Worm (Caenorhabditis elegans) whole organism, dauer: ENCODE data around the gene ptl-1.

ENCODE experiments used
- unc-62 ChIP-seq: sonication (generic microtip); optimal IDR thresholded peaks from 2 replicates; lab custom pipeline; 2017; ENCODE audit warnings: missing biosample characterization, missing genetic modification reagents, missing genetic modification characterization

The ptl-1 gene

ce11 chrIII:764884-765283 is at the start of gene ptl-1:
ptl-1 (plus strand) TSS chrIII:765184.
- TF ChIP-seq unc-62: no peak

DNA sequence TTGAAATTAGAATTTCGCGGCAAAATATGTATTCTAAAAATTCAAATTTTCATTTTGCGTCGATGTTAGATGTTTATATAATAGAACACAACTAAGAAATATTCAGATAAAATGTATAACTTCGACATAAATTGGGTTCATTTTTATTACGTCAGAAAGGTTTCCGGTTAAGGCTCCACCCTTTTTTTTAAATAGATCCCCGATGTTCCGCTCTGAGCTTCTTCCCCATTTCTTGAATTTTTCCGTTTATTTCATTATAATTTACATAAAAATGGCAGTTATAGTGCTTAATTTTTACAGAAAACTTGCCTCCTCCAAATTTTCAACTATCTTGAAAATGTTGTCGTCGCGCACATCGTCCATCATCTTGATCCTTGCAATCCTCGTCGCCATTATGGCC is 40.2 kb upstream of the ptl-1 start, which contains the start of gene flp-24:
flp-24 (plus strand) TSS at position 301 of the 400 bp plus-strand sequence.
- TF ChIP-seq unc-62: no peak

- no peak for TF ChIP-seq unc-62
Measured at ce11 chrIII:728074-728473, 36.9 kb upstream of the ptl-1 start.

ce11 chrIII:728694-729093 is 36.3 kb upstream of the ptl-1 start:
- TF ChIP-seq unc-62: no peak

- TF ChIP-seq unc-62: no peak
Measured at ce11 chrIII:740382-740781, 24.6 kb upstream of the ptl-1 start, which contains the start of gene idpp-1. idpp-1 (plus strand) TSS chrIII:740682.

DNA sequence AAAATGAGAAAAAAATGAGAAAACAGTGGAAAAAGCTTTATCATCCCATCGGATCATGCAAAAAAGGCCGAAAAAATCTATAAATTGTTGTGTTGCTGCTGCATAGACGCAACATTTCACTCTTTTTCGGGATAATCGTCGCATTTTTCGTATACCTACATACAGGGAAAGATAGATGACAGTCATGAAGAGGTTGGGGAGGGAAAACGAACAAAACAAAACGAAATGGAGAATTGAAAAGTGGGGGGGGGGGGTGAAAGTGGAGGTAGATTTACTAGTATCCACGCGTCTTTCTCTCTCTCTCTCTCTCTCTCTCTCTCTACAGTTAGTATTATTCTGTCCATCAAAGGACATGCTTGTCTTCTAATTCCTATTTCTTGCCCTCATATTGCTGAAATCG is 20.5 kb upstream of the ptl-1 start:
- no peak for TF ChIP-seq unc-62

DNA sequence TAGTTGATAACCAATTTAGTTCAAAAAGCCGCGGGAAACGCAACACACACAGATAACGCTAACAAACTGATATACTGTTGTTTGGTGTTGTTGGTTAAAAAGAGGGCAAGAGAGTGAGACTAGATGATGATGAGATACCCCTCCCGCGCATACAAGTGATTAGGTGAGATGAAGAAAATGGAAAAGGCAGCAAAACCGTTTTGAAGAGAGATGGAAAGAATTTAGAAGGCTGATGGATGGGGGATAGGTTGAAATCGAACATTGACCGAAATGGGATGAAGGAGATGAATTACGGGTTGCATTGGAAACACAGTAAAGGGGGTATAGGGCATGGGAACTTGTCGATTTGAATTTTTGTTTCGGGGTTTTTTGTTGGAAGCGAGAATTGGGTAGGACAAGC is 16.2 kb upstream of the ptl-1 start:
- no peak for TF ChIP-seq unc-62

DNA sequence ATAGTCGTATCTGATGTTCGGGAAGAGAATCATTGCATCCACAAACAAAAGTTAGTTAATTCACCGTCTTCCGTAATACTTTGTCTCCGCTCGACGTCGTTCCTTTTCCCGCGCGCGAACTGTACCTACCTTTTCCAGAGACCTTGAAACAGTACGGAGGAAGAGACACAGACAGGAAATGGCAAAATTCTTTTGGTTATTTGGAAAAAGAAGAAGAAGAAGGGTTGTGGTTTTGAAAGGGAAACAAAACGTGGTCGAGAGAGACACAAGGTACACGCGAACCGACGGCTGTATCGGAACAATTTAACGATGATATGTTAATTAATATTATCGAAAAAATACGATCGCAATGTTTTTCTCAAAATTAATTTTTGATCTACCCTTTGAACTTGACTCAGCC is 15.0 kb upstream of the ptl-1 start:
- no peak for TF ChIP-seq unc-62

DNA sequence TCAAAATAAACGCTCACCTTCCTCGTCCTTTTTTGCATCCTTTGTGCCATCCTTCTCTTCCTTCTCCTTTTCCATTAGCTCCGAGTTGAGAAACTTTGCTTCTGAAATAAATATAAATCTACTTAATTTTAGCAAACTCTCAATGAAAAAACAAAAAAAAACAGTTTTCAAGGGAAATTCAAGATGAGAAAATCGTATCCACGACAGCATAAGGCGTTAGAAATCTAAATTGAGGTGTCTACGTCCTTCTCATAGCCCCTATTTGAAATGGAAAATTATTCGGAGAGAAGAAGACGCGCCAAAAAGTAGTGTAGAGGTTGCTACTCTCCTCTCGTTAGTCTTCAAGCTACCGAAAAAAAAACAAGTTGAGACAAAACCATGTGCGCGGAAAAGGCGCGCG is 12.7 kb upstream of the ptl-1 start, which contains the start of gene pat-12:
pat-12 (minus strand) TSS at position 101 of the 400 bp plus-strand sequence.
- no peak for TF ChIP-seq unc-62

ce11 chrIII:754371-754770 is 10.6 kb upstream of the ptl-1 start:
- TF ChIP-seq unc-62: no peak

DNA sequence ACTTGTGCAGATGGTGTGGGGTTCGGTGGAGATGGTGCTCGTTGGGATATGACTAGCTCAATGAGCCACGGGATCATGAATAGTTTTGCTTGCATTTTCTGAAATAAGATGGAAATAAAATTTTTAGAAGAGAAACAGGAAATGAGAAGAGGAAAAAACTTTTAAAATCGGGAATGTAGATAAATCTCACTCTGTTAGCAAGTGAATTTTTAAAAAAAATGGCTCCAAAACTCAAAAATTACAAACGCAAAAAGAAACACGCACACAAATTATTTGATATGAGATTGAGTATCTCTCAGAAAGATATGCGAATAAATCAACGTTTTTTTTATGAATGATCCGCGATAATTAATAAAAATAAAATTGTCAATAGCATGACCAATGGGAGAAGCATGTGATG is 7.0 kb upstream of the ptl-1 start, which contains the start of gene T17H7.7:
T17H7.7 (minus strand) TSS at position 101 of the 400 bp plus-strand sequence.
- no peak for TF ChIP-seq unc-62

DNA sequence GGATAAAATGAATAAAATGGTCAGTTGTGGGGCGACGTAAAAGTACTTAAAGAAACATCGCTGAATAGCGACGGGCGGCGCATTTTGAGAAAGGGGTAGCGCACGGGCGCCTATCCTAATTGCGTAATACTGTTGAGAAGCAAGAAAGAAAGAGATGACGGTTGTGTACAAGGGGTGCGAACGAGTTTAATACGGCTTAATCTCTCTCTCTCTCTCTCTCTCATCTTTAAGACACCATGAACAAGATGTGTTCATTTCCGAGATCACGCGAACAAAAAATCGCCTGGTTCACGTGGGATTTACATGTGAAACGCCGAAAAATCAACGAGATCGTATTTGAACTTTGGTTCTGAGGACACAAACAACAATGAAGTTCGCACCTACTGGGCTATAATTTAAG is 5.3 kb upstream of the ptl-1 start:
- TF ChIP-seq unc-62: no peak

- TF ChIP-seq unc-62: no peak
Measured at ce11 chrIII:761476-761875, 3.5 kb upstream of the ptl-1 start, which contains the start of gene nlp-52. nlp-52 (plus strand) TSS chrIII:761776.

DNA sequence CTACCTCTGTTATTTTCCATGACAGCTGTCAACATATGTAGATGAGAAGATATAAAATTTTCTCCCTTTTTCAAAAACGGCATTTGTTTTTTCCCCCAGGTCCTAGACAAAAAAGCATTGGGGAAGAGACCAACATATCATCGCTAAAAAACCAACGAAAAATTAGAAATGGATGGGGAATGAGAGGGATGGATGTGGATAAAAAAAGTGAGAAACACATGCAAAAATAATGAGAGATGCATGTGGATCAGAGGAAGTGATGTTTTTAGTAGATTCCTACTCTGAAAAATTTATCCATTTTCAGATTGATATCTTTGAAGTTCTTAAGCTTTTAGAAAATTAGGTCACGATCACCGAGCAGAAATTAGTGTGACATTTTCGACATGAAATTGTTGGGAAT is 2.5 kb upstream of the ptl-1 start:
- TF ChIP-seq unc-62: no peak

- TF ChIP-seq unc-62: no peak
Measured at ce11 chrIII:764404-764803, 580 bp upstream of the ptl-1 start.

DNA sequence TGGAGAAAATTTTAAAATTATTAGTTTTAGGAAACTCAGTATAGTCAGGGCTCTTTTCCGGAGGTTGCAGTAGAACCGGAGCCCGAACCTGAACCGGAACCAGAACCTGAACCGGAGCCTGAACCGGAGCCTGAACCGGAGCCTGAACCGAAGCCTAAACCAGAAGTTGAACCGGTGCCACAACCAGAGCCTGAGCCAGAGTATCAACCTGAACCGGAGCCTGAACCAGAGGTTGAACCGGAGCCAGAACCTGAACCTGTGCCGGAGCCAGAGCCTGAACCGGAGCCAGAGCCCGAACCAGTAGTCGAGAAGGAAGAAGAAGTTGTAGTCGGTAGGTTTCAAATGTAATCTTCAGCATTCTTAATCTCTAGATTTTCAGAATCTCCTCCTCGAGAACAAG is 3.5 kb downstream of the ptl-1 start:
- no peak for TF ChIP-seq unc-62

DNA sequence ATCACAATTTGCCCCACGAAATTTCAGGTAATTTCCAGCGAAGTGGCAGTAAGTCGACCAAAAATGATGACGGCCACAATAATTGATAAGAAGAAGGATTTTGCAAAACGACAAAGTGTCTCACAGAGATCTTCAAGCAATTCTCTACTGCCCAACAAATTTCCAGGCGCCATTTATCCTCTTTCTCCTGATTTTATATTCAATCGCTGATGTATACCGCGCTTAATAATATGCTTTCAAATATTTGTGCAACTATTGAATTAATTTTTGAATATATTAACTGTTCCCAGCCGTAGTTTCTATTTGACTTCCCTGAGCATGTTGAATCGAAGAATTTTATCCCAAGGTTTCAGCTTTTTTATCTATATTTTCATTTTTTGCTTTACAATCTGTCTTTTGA is 6.0 kb downstream of the ptl-1 start, which contains the start of gene tpst-2:
tpst-2 (plus strand) TSS at position 301 of the 400 bp plus-strand sequence.
- no peak for TF ChIP-seq unc-62

- no peak for TF ChIP-seq unc-62
Measured at ce11 chrIII:772675-773074, 7.7 kb downstream of the ptl-1 start.

DNA sequence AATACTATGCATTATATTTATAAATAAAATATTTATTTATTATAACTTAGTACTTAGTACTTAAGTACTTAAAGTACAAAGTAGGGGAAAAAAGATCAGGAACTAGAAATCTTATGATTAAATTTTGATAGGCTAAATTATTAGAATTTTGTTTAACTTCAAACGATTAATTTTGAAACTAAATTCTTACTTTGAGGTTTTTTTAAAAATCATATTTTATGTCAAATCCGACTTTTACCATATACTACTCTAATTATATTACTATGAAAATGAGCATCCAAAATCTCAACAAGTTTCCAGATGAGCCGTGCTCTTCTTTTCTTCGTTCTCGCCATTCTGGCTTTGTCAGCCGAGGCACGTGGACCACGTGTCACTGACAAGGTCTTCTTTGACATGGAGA is 8.1 kb downstream of the ptl-1 start, which contains the start of gene cyn-6:
cyn-6 (plus strand) TSS at position 301 of the 400 bp plus-strand sequence.
- TF ChIP-seq unc-62: no peak
